Fruit fly (Drosophila melanogaster) Kc167 (cell line): ENCODE data around the gene CG42259.

Experiments
- Myc ChIP-seq: fragments of >200 bp; optimal IDR thresholded peaks from 2 replicates; lab custom pipeline; 2017; ENCODE audit warnings: missing external identifiers
- Sin3A ChIP-seq: fragments of >200 bp; optimal IDR thresholded peaks from 2 replicates; lab custom pipeline; 2018; ENCODE audit warnings: missing external identifiers
- h ChIP-seq: fragments of >200 bp; optimal IDR thresholded peaks from 3 replicates; lab custom pipeline; 2018; ENCODE audit warnings: missing external identifiers
- insv ChIP-seq: fragments of >200 bp; optimal IDR thresholded peaks from 3 replicates; lab custom pipeline; 2018; ENCODE audit warnings: missing external identifiers
- psq ChIP-seq: fragments of >200 bp; optimal IDR thresholded peaks from 2 replicates; lab custom pipeline; 2017; ENCODE audit warnings: missing external identifiers
- ttk ChIP-seq: sonication (Bioruptor generic); optimal IDR thresholded peaks from 2 replicates; lab custom pipeline; 2017; ENCODE audit warnings: missing external identifiers

DNA sequence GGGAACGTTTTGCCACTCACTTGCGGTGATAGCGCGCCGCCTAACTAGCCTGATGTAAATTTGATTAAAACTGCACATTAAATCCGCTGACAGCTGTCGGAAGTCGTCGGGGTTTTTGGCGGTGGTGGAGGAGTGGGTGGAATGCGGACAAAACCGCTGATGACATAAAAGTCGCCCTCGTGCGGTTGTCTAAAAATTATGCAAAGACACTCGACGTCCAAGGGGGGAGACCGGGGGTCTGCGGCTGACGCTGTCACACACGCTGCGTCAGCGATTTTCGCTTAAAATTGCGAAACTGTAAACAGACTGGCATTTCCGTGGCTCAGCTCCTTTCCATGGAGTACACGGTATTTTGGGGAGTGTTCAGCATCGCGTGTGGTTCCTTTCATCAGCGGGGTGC lies 10.3 kb downstream of the CG42259 start:
- TF ChIP-seq psq = no peak
- TF ChIP-seq Myc (lab: Kevin White, UChicago) = no peak
- no peak for TF ChIP-seq ttk (lab: Kevin White, UChicago)
- TF ChIP-seq Sin3A (lab: Kevin White, UChicago) = no peak
- no peak for TF ChIP-seq insv (lab: Kevin White, UChicago)
- TF ChIP-seq h (lab: Kevin White, UChicago) = no peak
